Fruit fly (Drosophila melanogaster): Measurements from ENCODE around the gene RpL27A.

- TF ChIP-seq Sin3A (optimal IDR thresholded peaks at IDR 0.05) (no peak), Myc (optimal IDR thresholded peaks at IDR 0.05) (no peak)
Observed at dm6 chr2L:4476672-4477273, 18.6 kb upstream of the RpL27A start, which contains the start of gene ine.
